Fruit fly (Drosophila melanogaster) whole organism, embryonic: Measurements from ENCODE around the gene CCAP.

Experiments
- Asciz ChIP-seq: fragments of 200-800 bp; sonication (Bioruptor generic); optimal IDR thresholded peaks from 2 replicates; lab custom pipeline; 2017; ENCODE audit warnings: missing biosample characterization, mild to moderate bottlenecking, missing genetic modification characterization, missing genetic modification reagents
- Blimp-1 ChIP-seq: fragments of 200-800 bp; sonication (Bioruptor generic); optimal IDR thresholded peaks from 3 replicates; lab custom pipeline; 2018; ENCODE audit warnings: missing biosample characterization, missing genetic modification characterization, mild to moderate bottlenecking, moderate library complexity, missing genetic modification reagents
- CG10431 ChIP-seq: fragments of 200-800 bp; sonication (Bioruptor generic); optimal IDR thresholded peaks from 3 replicates; lab custom pipeline; 2018; ENCODE audit warnings: missing biosample characterization, mild to moderate bottlenecking, missing genetic modification characterization
- CG10462 ChIP-seq: fragments of 200-800 bp; sonication (Bioruptor generic); optimal IDR thresholded peaks from 2 replicates; lab custom pipeline; 2016; ENCODE audit warnings: missing biosample characterization, missing genetic modification characterization
- CG12769 ChIP-seq: fragments of 200-800 bp; sonication (Bioruptor generic); optimal IDR thresholded peaks from 2 replicates; lab custom pipeline; 2019; ENCODE audit warnings: missing biosample characterization, mild to moderate bottlenecking, missing genetic modification characterization, moderate library complexity
- CG14441 ChIP-seq: fragments of 200-800 bp; sonication (Bioruptor generic); IDR thresholded peaks from 2 replicates; pipeline ENCODE4 v1.3.6; 2022; ENCODE audit warnings: missing biosample characterization, missing genetic modification characterization
- CG17612 ChIP-seq: fragments of 200-800 bp; sonication (Bioruptor generic); IDR thresholded peaks from 2 replicates; pipeline ENCODE4 v1.3.6; 2022; ENCODE audit warnings: missing biosample characterization, missing genetic modification characterization
- CG18011 ChIP-seq: fragments of 200-800 bp; sonication (Bioruptor generic); optimal IDR thresholded peaks from 2 replicates; lab custom pipeline; 2017; ENCODE audit warnings: missing biosample characterization, missing genetic modification characterization, mild to moderate bottlenecking, moderate library complexity, missing genotype
- CG31224 ChIP-seq: fragments of 200-800 bp; sonication (Bioruptor generic); IDR thresholded peaks from 2 replicates; pipeline ENCODE4 v1.3.6; 2022; ENCODE audit warnings: missing biosample characterization, missing genetic modification characterization
- CG3163 ChIP-seq: fragments of 200-800 bp; sonication (Bioruptor generic); optimal IDR thresholded peaks from 3 replicates; lab custom pipeline; 2016; ENCODE audit warnings: missing biosample characterization, missing genetic modification characterization
- CG3281 ChIP-seq: fragments of 200-800 bp; sonication (Bioruptor generic); optimal IDR thresholded peaks from 3 replicates; lab custom pipeline; 2017; ENCODE audit warnings: missing biosample characterization, mild to moderate bottlenecking, missing genetic modification characterization
- CG4424 ChIP-seq: fragments of 200-800 bp; sonication (Bioruptor generic); optimal IDR thresholded peaks from 3 replicates; lab custom pipeline; 2016; ENCODE audit warnings: missing biosample characterization, missing genetic modification characterization
- CG5180 ChIP-seq: fragments of 200-800 bp; sonication (Bioruptor generic); optimal IDR thresholded peaks from 3 replicates; lab custom pipeline; 2017; ENCODE audit warnings: missing biosample characterization, missing genetic modification characterization, mild to moderate bottlenecking, moderate library complexity, missing genetic modification reagents
- CG6175 ChIP-seq: fragments of 200-800 bp; sonication (Bioruptor generic); IDR thresholded peaks from 3 replicates; pipeline ENCODE4 v1.3.6; 2022; ENCODE audit warnings: missing biosample characterization, missing genetic modification characterization
- CG6813 ChIP-seq: fragments of 200-800 bp; sonication (Bioruptor generic); optimal IDR thresholded peaks from 2 replicates; lab custom pipeline; 2017; ENCODE audit warnings: missing biosample characterization, missing genetic modification characterization, mild to moderate bottlenecking, moderate library complexity, missing genetic modification reagents
- CG7556 ChIP-seq: fragments of 200-800 bp; sonication (Bioruptor generic); optimal IDR thresholded peaks from 2 replicates; lab custom pipeline; 2017; ENCODE audit warnings: missing biosample characterization, mild to moderate bottlenecking, missing genetic modification characterization
- CG7745 ChIP-seq: fragments of 200-800 bp; sonication (Bioruptor generic); optimal IDR thresholded peaks from 2 replicates; lab custom pipeline; 2018; ENCODE audit warnings: missing biosample characterization, mild to moderate bottlenecking, missing genetic modification characterization, moderate library complexity
- CG9817 ChIP-seq: fragments of 200-800 bp; sonication (Bioruptor generic); optimal IDR thresholded peaks from 2 replicates; lab custom pipeline; 2018; ENCODE audit warnings: missing biosample characterization, mild to moderate bottlenecking, missing genetic modification characterization, moderate library complexity
- CoRest ChIP-seq: fragments of 200-800 bp; sonication (Bioruptor generic); optimal IDR thresholded peaks from 3 replicates; lab custom pipeline; 2018; ENCODE audit warnings: missing biosample characterization, mild to moderate bottlenecking, missing genetic modification characterization, moderate library complexity
- Dbx ChIP-seq: fragments of 200-800 bp; sonication (Bioruptor generic); IDR thresholded peaks from 3 replicates; pipeline ENCODE4 v1.3.6; 2022; ENCODE audit warnings: missing biosample characterization, missing genetic modification characterization
- Dek ChIP-seq: fragments of 200-800 bp; sonication (Bioruptor generic); optimal IDR thresholded peaks from 3 replicates; lab custom pipeline; 2019; ENCODE audit warnings: missing biosample characterization, mild to moderate bottlenecking, missing genetic modification characterization, moderate library complexity
- Drgx ChIP-seq: fragments of 200-800 bp; sonication (Bioruptor generic); IDR thresholded peaks from 2 replicates; pipeline ENCODE4 v1.3.6; 2022; ENCODE audit warnings: missing biosample characterization, missing genetic modification characterization
- Ets97D ChIP-seq: fragments of 200-800 bp; sonication (Bioruptor generic); optimal IDR thresholded peaks from 3 replicates; lab custom pipeline; 2016; ENCODE audit warnings: missing biosample characterization, missing genetic modification characterization
- Gug ChIP-seq: fragments of 200-800 bp; sonication (Bioruptor generic); IDR thresholded peaks from 4 replicates; pipeline ENCODE4 v1.3.6; 2022; ENCODE audit warnings: missing biosample characterization, missing genetic modification characterization
- Hmx ChIP-seq: fragments of 200-800 bp; sonication (Bioruptor generic); optimal IDR thresholded peaks from 2 replicates; lab custom pipeline; 2016; ENCODE audit warnings: missing biosample characterization, missing genetic modification characterization
- Jarid2 ChIP-seq: fragments of 200-800 bp; sonication (Bioruptor generic); optimal IDR thresholded peaks from 3 replicates; lab custom pipeline; 2017; ENCODE audit warnings: mild to moderate bottlenecking, missing biosample characterization, missing genetic modification reagents, missing genetic modification characterization
- MESR4 ChIP-seq: fragments of 200-800 bp; sonication (Bioruptor generic); optimal IDR thresholded peaks from 2 replicates; lab custom pipeline; 2018; ENCODE audit warnings: missing biosample characterization, mild to moderate bottlenecking, missing genetic modification characterization, moderate library complexity
- Pdp1 ChIP-seq, 2 experiments: fragments of 200-800 bp; sonication (Bioruptor generic); optimal IDR thresholded peaks; 3 replicates each; lab custom pipeline; 2016; ENCODE audit warnings: missing biosample characterization in 2 of 2, missing genetic modification characterization in 2 of 2, mild to moderate bottlenecking in 1 of 2, moderate library complexity in 1 of 2
- Ptx1 ChIP-seq: fragments of 200-800 bp; sonication (Bioruptor generic); IDR thresholded peaks from 2 replicates; pipeline ENCODE4 v1.3.6; 2022; ENCODE audit warnings: missing biosample characterization, missing genetic modification characterization
- Ravus ChIP-seq: fragments of 200-800 bp; sonication (Bioruptor generic); IDR thresholded peaks from 2 replicates; pipeline ENCODE4 v1.3.6; 2022; ENCODE audit warnings: missing biosample characterization, missing genetic modification characterization
- Sry-δ ChIP-seq: fragments of 200-800 bp; sonication (Bioruptor generic); optimal IDR thresholded peaks from 2 replicates; lab custom pipeline; 2016; ENCODE audit warnings: missing biosample characterization, missing genetic modification characterization
- Tbp ChIP-seq: fragments of >200 bp; optimal IDR thresholded peaks from 2 replicates; lab custom pipeline; 2018; ENCODE audit warnings: missing biosample characterization, missing genetic modification characterization
- ap ChIP-seq: fragments of 200-800 bp; sonication (Bioruptor generic); IDR thresholded peaks from 2 replicates; pipeline ENCODE4 v1.3.6; 2022; ENCODE audit warnings: missing biosample characterization, missing genetic modification characterization
- bigmax ChIP-seq: fragments of 200-800 bp; sonication (Bioruptor generic); optimal IDR thresholded peaks from 2 replicates; lab custom pipeline; 2018; ENCODE audit warnings: missing biosample characterization, mild to moderate bottlenecking, missing genetic modification characterization
- br ChIP-seq: fragments of >200 bp; optimal IDR thresholded peaks from 2 replicates; lab custom pipeline; 2017
- ci ChIP-seq: fragments of 200-800 bp; sonication (Bioruptor generic); IDR thresholded peaks from 3 replicates; pipeline ENCODE4 v1.3.6; 2022; ENCODE audit warnings: missing biosample characterization, missing genetic modification characterization
- dpn ChIP-seq, 2 experiments: fragments of 200-800 bp; sonication (Bioruptor generic); optimal IDR thresholded peaks; 3 replicates each; lab custom pipeline; 2016; ENCODE audit warnings: missing biosample characterization in 2 of 2, missing genetic modification characterization in 2 of 2
- grn ChIP-seq: fragments of 200-800 bp; sonication (Bioruptor generic); optimal IDR thresholded peaks from 3 replicates; lab custom pipeline; 2017; ENCODE audit warnings: missing biosample characterization, missing genetic modification characterization
- ham ChIP-seq: fragments of 200-800 bp; sonication (Bioruptor generic); IDR thresholded peaks from 2 replicates; pipeline ENCODE4 v1.3.6; 2022; ENCODE audit warnings: missing biosample characterization, missing genetic modification characterization
- her ChIP-seq: fragments of 200-800 bp; sonication (Bioruptor generic); optimal IDR thresholded peaks from 2 replicates; lab custom pipeline; 2016; ENCODE audit warnings: missing biosample characterization, missing genetic modification characterization
- mld ChIP-seq: fragments of 200-800 bp; sonication (Bioruptor generic); IDR thresholded peaks from 3 replicates; pipeline ENCODE4 v1.3.6; 2022; ENCODE audit warnings: missing biosample characterization, missing genetic modification characterization; ENCODE audit not compliant: partially characterized antibody
- pita ChIP-seq: fragments of 200-800 bp; sonication (Bioruptor generic); optimal IDR thresholded peaks from 2 replicates; lab custom pipeline; 2017; ENCODE audit warnings: missing biosample characterization, mild to moderate bottlenecking, missing genetic modification characterization
- pros ChIP-seq: fragments of 200-800 bp; sonication (Bioruptor generic); optimal IDR thresholded peaks from 3 replicates; lab custom pipeline; 2019; ENCODE audit warnings: missing biosample characterization, mild to moderate bottlenecking, missing genetic modification characterization, moderate library complexity
- sd ChIP-seq: fragments of 200-800 bp; sonication (Bioruptor generic); optimal IDR thresholded peaks from 3 replicates; lab custom pipeline; 2018; ENCODE audit warnings: missing biosample characterization, mild to moderate bottlenecking, missing genetic modification characterization, moderate library complexity
- sens ChIP-seq: fragments of 200-800 bp; sonication (Bioruptor generic); peaks from one replicate; lab custom pipeline; 2016; ENCODE audit warnings: missing biosample characterization, missing genetic modification characterization
- sens-2 ChIP-seq: fragments of 200-800 bp; sonication (Bioruptor generic); IDR thresholded peaks from 2 replicates; pipeline ENCODE4 v1.3.6; 2022; ENCODE audit warnings: missing biosample characterization, missing genetic modification characterization
- slou ChIP-seq: fragments of 200-800 bp; sonication (Bioruptor generic); optimal IDR thresholded peaks from 3 replicates; lab custom pipeline; 2016; ENCODE audit warnings: missing biosample characterization, missing genetic modification characterization
- slp2 ChIP-seq: fragments of 200-800 bp; sonication (Bioruptor generic); optimal IDR thresholded peaks from 2 replicates; lab custom pipeline; 2016; ENCODE audit warnings: missing biosample characterization, missing genetic modification characterization
- tap ChIP-seq: fragments of 200-800 bp; optimal IDR thresholded peaks from 3 replicates; lab custom pipeline; 2019; ENCODE audit warnings: missing biosample characterization, mild to moderate bottlenecking, missing genetic modification characterization, moderate library complexity
- tx ChIP-seq: fragments of 200-800 bp; sonication (Bioruptor generic); optimal IDR thresholded peaks from 2 replicates; lab custom pipeline; 2016; ENCODE audit warnings: missing biosample characterization, missing genetic modification characterization
- unc-4 ChIP-seq: fragments of 200-800 bp; sonication (Bioruptor generic); IDR thresholded peaks from 2 replicates; pipeline ENCODE4 v1.3.6; 2022; ENCODE audit warnings: missing biosample characterization, missing genetic modification characterization; ENCODE audit not compliant: partially characterized antibody

CCAP gene

dm6 chr3R:22750534-22750947 lies 48.7 kb upstream of the CCAP start, which contains the start of the genes rumi, CG7029 and Usp12-46 (continued):
- TF ChIP-seq CG10431 (GFP tag; lab: Kevin White, UChicago) (peak; percentile 64), Ptx1 (GFP tag; lab: Robert Waterston, UW) (peak; percentile 83), dpn (GFP tag; optimal IDR thresholded peaks at IDR 0.05; lab: Kevin White, UChicago) (peak; percentile 85 to 92), sens (GFP tag; lab: Kevin White, UChicago) (peak; percentile 99), Sry-δ (peak; percentile 82), Gug (GFP tag; lab: Robert Waterston, UW) (peak; percentile 77; the same call in 3 of the 4 replicates), slou (GFP tag; lab: Kevin White, UChicago) (peak; percentile 69), CG18011 (GFP tag; lab: Kevin White, UChicago) (peak; percentile 67), Dek (tag; lab: Kevin White, UChicago) (peak; percentile 82), Pdp1 (GFP tag; optimal IDR thresholded peaks at IDR 0.05; lab: Kevin White, UChicago) (peak; percentile 82 to 92), pita (GFP tag; lab: Kevin White, UChicago) (no peak), CG6175 (GFP tag; lab: Robert Waterston, UW) (peak; percentile 52; the same call in 2 of the 3 replicates), Tbp (GFP tag; lab: Kevin White, UChicago) (no peak), CG7556 (GFP tag; lab: Kevin White, UChicago) (peak; percentile 75), bigmax (GFP tag; lab: Kevin White, UChicago) (no peak), CG12769 (tag; lab: Kevin White, UChicago) (no peak), MESR4 (no peak), CG17612 (GFP tag; lab: Robert Waterston, UW) (peak; percentile 62; the same call in 1 of the 2 replicates), CG4424 (GFP tag; lab: Kevin White, UChicago) (peak; percentile 88), Ravus (peak; percentile 30), Asciz (peak; percentile 44), slp2 (peak; percentile 87), CG9817 (tag; lab: Kevin White, UChicago) (peak; percentile 89), Drgx (GFP tag; lab: Robert Waterston, UW) (peak; percentile 75), CG14441 (GFP tag; lab: Robert Waterston, UW) (peak; percentile 84), grn (GFP tag; lab: Kevin White, UChicago) (peak; percentile 34), her (peak; percentile 79), CG6813 (GFP tag; lab: Kevin White, UChicago) (peak; percentile 51), Jarid2 (GFP tag; lab: Kevin White, UChicago) (no peak), sd (tag; lab: Kevin White, UChicago) (no peak), unc-4 (GFP tag; lab: Robert Waterston, UW) (peak; percentile 82), pros (GFP tag; lab: Kevin White, UChicago) (peak; percentile 82), tx (GFP tag; lab: Kevin White, UChicago) (peak; percentile 85), CG10462 (peak; percentile 73), CG7745 (tag; lab: Kevin White, UChicago) (no peak), Hmx (GFP tag; lab: Kevin White, UChicago) (peak; percentile 72), CoRest (tag; lab: Kevin White, UChicago) (peak; percentile 87), Ets97D (peak; percentile 89), mld (GFP tag; lab: Robert Waterston, UW) (peak; percentile 46; the same call in 1 of the 3 replicates), ci (GFP tag; lab: Robert Waterston, UW) (peak; percentile 90), CG3163 (peak; percentile 81), ap (GFP tag; lab: Robert Waterston, UW) (peak; percentile 67), ham (peak; percentile 69; the same call in 1 of the 2 replicates), br (lab: Kevin White, UChicago) (no peak), Blimp-1 (GFP tag; lab: Kevin White, UChicago) (peak; percentile 78), Dbx (peak; percentile 87), CG5180 (GFP tag; lab: Kevin White, UChicago) (no peak), CG31224 (peak; percentile 58; the same call in 1 of the 2 replicates), tap (tag; lab: Kevin White, UChicago) (no peak), sens-2 (peak; percentile 77; the same call in 1 of the 2 replicates), CG3281 (peak; percentile 80)
